Worm (Caenorhabditis elegans) whole organism, L4/young adult: ENCODE measurements around the gene cyld-1.

Experiments
- dao-5 ChIP-seq: sonication (generic microtip); optimal IDR thresholded peaks from 2 replicates; lab custom pipeline; 2016; ENCODE audit warnings: missing genotype, missing genetic modification characterization, moderate library complexity, missing compliant biosample characterization
- him-1 ChIP-seq: sonication (generic microtip); optimal IDR thresholded peaks from 2 replicates; lab custom pipeline; 2016; ENCODE audit warnings: missing genotype, missing genetic modification reagents, missing genetic modification characterization, missing compliant biosample characterization

DNA sequence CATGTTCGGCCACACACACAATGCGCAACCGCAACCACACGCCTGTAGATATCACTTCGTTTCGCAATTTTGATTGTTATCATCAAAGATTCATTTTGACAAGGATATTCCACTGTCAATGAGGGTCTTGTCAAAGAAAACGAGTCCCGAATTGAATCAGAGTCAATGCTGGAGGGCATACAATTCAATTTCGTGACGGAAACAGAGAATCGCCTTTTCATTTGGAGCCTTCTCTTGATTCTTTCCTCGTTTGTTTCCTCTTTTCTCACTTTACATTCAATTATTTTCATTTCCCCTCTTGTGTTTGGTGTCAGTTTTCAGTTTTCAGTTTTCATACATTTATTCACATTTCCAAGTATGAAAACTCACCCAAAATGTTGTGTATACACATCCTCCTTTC lies 43.1 kb downstream of the cyld-1 start:
- TF ChIP-seq him-1: no peak
- TF ChIP-seq dao-5: no peak
